Worm (Caenorhabditis elegans): ENCODE results near the gene hrpu-2.

DNA sequence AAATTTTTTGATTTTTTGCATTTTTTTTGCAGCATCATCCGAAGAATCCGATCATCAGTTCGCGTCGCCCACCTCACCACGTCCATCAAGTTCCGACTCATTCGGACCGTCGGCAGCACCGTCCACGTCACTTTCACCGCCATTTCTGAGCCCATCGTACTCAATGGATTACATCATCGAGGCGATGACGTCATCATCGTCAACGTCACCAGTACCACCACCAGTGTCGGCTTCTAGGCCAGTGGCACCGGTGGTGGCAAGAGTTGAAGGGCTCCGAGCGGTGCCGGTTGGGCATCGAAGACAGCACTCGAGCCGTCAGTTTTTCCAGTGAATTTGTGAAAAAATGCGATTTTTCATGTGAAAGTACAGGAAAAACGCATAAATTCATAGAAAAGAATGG is 46.0 kb downstream of the hrpu-2 start:
- no peak for TF ChIP-seq sea-2 (GFP tag; IDR thresholded peaks at IDR 0.05)
- no peak for TF ChIP-seq unc-62 (GFP tag; optimal IDR thresholded peaks at IDR 0.05)
- no peak for TF ChIP-seq lin-35 (GFP tag; optimal IDR thresholded peaks at IDR 0.05)
- TF ChIP-seq F49E8.2 (tag; optimal IDR thresholded peaks at IDR 0.05; ENCODE audit: insufficient read depth), result no peak
- no peak for TF ChIP-seq ama-1 (optimal IDR thresholded peaks at IDR 0.05)
- TF ChIP-seq ama-1 (GFP tag; optimal IDR thresholded peaks at IDR 0.05), result no peak
- no peak for TF ChIP-seq repo-1 (tag; optimal IDR thresholded peaks at IDR 0.05)
- no peak for TF ChIP-seq aptf-2 (GFP tag; conservative IDR thresholded peaks at IDR 0.05)

Data from whole organism, young adult.